Fruit fly (Drosophila melanogaster): ENCODE results near the gene ninaA.

DNA sequence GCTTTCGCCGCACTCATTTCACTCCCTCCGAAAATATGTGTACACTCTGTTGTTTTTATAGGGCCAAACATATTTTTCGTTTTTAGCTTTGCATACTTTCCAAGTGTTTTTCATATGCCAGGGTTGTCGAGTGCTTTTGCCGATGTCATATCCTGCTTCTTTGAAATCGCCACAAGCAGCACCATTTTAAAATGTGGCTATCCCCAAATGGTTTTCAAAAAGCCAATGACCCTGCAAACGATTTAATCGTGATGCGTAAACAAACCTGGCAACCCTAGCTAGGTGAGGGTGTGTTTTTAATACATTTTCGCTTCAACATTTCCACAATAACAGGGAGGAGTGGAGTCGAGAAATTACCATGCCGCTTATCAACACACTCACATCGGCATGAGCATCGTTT, 15.4 kb downstream of the ninaA start:
- TF ChIP-seq CG10979 (tag; optimal IDR thresholded peaks at IDR 0.05), result peak; percentile 15
- TF ChIP-seq exex (tag; optimal IDR thresholded peaks at IDR 0.05), result no peak
- no peak for TF ChIP-seq CG30403 (GFP tag; optimal IDR thresholded peaks at IDR 0.05)
- no peak for TF ChIP-seq kay (GFP tag; optimal IDR thresholded peaks at IDR 0.05)
- TF ChIP-seq psq (GFP tag; optimal IDR thresholded peaks at IDR 0.05), result no peak
- no peak for TF ChIP-seq Dp (GFP tag; optimal IDR thresholded peaks at IDR 0.05)
- no peak for TF ChIP-seq p53 (GFP tag; optimal IDR thresholded peaks at IDR 0.05)

All from whole organism, embryonic.